Fruit fly (Drosophila melanogaster): ENCODE data around the gene InR.

The InR gene

DNA sequence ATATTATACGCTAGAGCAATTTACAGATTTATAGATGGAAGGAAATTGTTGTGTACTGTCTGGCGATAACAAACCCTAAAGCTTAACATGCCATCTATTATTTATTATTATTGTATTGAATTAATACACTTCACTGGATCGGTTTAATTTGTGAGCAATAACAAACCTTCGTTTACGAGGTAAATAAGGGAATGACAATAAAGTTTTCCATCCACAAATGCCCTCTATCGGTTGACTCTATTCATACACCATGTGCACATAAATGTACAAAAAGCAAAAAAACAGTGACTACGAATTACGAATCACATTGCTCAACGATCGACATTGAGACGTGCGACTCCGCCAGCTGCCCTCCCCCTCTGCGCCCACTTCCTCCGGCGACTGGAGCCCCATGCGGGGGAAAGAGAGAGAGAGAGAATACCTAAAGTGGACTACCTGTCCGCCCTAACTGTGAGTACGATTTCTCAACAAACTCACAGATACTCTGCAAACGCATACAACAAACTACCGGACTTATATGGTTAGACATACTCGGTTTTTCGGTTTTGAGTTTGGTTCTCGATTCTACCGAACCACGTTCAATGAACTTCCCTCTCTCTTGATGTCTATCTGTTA, 17.9 kb upstream of the InR start:
- TF ChIP-seq fd85E (GFP tag; optimal IDR thresholded peaks at IDR 0.05) (no peak), ss (GFP tag; optimal IDR thresholded peaks at IDR 0.05) (no peak), CG7368 (GFP tag; optimal IDR thresholded peaks at IDR 0.05) (no peak), CG8119 (GFP tag; IDR thresholded peaks at IDR 0.05) (no peak), fkh (GFP tag; optimal IDR thresholded peaks at IDR 0.05) (peak; percentile 87), lz (GFP tag; optimal IDR thresholded peaks at IDR 0.05) (no peak), eg (GFP tag; IDR thresholded peaks at IDR 0.05) (0 out of 3 replicates have a peak, but pooled peaks have one; percentile 8)

DNA sequence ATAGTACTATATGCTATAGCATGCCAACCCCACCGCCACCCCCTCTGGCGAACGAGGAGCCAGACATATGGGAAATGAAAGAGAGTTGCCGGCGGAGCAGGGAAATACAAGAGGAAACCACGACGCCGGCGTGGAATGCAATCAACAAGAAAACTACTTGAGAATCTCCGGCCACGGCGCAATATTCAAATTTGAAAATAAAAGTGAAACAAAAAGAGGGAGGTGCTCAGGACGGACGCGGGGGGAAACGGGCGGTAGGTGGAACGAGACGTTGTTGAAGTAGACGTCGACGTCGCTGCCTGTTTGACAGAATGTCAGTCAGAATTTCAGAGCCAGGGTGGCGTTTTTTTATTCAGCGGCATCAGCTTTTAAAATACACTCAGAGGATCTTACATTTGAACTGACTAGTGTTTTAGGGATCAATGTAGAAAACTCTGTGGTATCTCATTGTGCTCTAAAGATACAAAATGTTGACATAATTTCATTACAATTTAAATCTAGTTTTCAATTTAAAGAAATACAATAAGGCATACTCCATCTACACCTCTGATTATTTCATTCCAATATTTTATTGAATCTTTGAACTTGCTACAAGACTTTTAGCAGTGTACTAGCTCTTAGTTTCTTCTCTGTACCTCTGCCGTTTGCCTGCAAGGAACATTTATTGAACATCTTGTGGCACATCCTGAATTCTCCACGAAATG, 17.0 kb upstream of the InR start:
- TF ChIP-seq CG11902 (GFP tag; optimal IDR thresholded peaks at IDR 0.05): no peak
- peak; percentile 13 for TF ChIP-seq Eip75B (GFP tag; optimal IDR thresholded peaks at IDR 0.05)
- TF ChIP-seq Gug (GFP tag; IDR thresholded peaks at IDR 0.05): no peak
- TF ChIP-seq dac (GFP tag; optimal IDR thresholded peaks at IDR 0.05): no peak
- peak; percentile 4 for TF ChIP-seq cyc (GFP tag; optimal IDR thresholded peaks at IDR 0.05)
- peak; percentile 23 for TF ChIP-seq Hr39 (GFP tag; optimal IDR thresholded peaks at IDR 0.05)
- peak; percentile 1 for TF ChIP-seq Smox (GFP tag; optimal IDR thresholded peaks at IDR 0.05)
- no peak for TF ChIP-seq Blimp-1 (GFP tag; optimal IDR thresholded peaks at IDR 0.05)
- TF ChIP-seq Hr4 (GFP tag; optimal IDR thresholded peaks at IDR 0.05): no peak
- no peak for TF ChIP-seq CG7368 (GFP tag; optimal IDR thresholded peaks at IDR 0.05)
- TF ChIP-seq svp (GFP tag): no peak
- 0 out of 3 replicates have a peak, but pooled peaks have one; percentile 12 for TF ChIP-seq CG6163 (GFP tag; IDR thresholded peaks at IDR 0.05)
- TF ChIP-seq topi (GFP tag; optimal IDR thresholded peaks at IDR 0.05): peak; percentile 27
- TF ChIP-seq CG9139 (GFP tag; optimal IDR thresholded peaks at IDR 0.05): no peak
- peak; percentile 25 for TF ChIP-seq CG6808 (GFP tag; optimal IDR thresholded peaks at IDR 0.05)
- TF ChIP-seq Eip78C (GFP tag): peak; percentile 87
- TF ChIP-seq CG6792 (GFP tag; optimal IDR thresholded peaks at IDR 0.05): no peak
- peak; percentile 51 for TF ChIP-seq dsx (GFP tag; optimal IDR thresholded peaks at IDR 0.05; ENCODE audit: poor library complexity, severe bottlenecking)
- peak; percentile 6 for TF ChIP-seq acj6 (GFP tag; optimal IDR thresholded peaks at IDR 0.05)
- peak; percentile 14 for TF ChIP-seq CG8319 (GFP tag; optimal IDR thresholded peaks at IDR 0.05)
- TF ChIP-seq Sox14 (GFP tag; optimal IDR thresholded peaks at IDR 0.05): no peak
- TF ChIP-seq ss (GFP tag; optimal IDR thresholded peaks at IDR 0.05): peak in 1 of 2 experiments; percentile 36
- peak in 1 of 2 experiments; percentile 3 for TF ChIP-seq salr (GFP tag; optimal IDR thresholded peaks at IDR 0.05)
- TF ChIP-seq CG10669 (GFP tag; optimal IDR thresholded peaks at IDR 0.05): peak; percentile 30
- TF ChIP-seq CG10631 (GFP tag; optimal IDR thresholded peaks at IDR 0.05): peak; percentile 31
- TF ChIP-seq eg (GFP tag; IDR thresholded peaks at IDR 0.05): no peak
- peak; percentile 18 for TF ChIP-seq CG1621 (tag; optimal IDR thresholded peaks at IDR 0.05)
- TF ChIP-seq fd59A (GFP tag; optimal IDR thresholded peaks at IDR 0.05): peak; percentile 30
- TF ChIP-seq Ets21C (GFP tag; optimal IDR thresholded peaks at IDR 0.05): no peak
- TF ChIP-seq spab (GFP tag; optimal IDR thresholded peaks at IDR 0.05): peak; percentile 32
- TF ChIP-seq esn (GFP tag; optimal IDR thresholded peaks at IDR 0.05): peak; percentile 50
- TF ChIP-seq Met (GFP tag; optimal IDR thresholded peaks at IDR 0.05): peak; percentile 44
- no peak for TF ChIP-seq lz (GFP tag; optimal IDR thresholded peaks at IDR 0.05)
- TF ChIP-seq CG34406 (GFP tag; optimal IDR thresholded peaks at IDR 0.05): peak; percentile 25
- peak; percentile 21 for TF ChIP-seq CG31627 (GFP tag; optimal IDR thresholded peaks at IDR 0.05)
- no peak for TF ChIP-seq Hr38 (GFP tag; optimal IDR thresholded peaks at IDR 0.05)
- TF ChIP-seq CG3919 (GFP tag; optimal IDR thresholded peaks at IDR 0.05): peak; percentile 19
- TF ChIP-seq Ets96B (tag; optimal IDR thresholded peaks at IDR 0.05): peak; percentile 58
- TF ChIP-seq pdm3 (GFP tag; optimal IDR thresholded peaks at IDR 0.05): peak; percentile 25
- TF ChIP-seq CG8632 (GFP tag; optimal IDR thresholded peaks at IDR 0.05): no peak
- TF ChIP-seq achi (GFP tag; optimal IDR thresholded peaks at IDR 0.05): peak; percentile 6
- no peak for TF ChIP-seq Eip93F (GFP tag; optimal IDR thresholded peaks at IDR 0.05)
- no peak for TF ChIP-seq CG8119 (GFP tag; IDR thresholded peaks at IDR 0.05)
- no peak for TF ChIP-seq CG6276 (GFP tag; optimal IDR thresholded peaks at IDR 0.05)
- peak; percentile 0 for TF ChIP-seq OdsH (GFP tag; optimal IDR thresholded peaks at IDR 0.05)

All from whole organism, prepupa.